Fruit fly (Drosophila melanogaster) S2 (cell line): Measurements from ENCODE around the gene Spn31A.

Experiments
- CG8478 ChIP-seq: fragments of >200 bp; optimal IDR thresholded peaks from 2 replicates; lab custom pipeline; 2018
- CTCF ChIP-seq, 2 experiments: fragments of >200 bp; optimal IDR thresholded peaks; 2 replicates each; lab custom pipeline; 2018

DNA sequence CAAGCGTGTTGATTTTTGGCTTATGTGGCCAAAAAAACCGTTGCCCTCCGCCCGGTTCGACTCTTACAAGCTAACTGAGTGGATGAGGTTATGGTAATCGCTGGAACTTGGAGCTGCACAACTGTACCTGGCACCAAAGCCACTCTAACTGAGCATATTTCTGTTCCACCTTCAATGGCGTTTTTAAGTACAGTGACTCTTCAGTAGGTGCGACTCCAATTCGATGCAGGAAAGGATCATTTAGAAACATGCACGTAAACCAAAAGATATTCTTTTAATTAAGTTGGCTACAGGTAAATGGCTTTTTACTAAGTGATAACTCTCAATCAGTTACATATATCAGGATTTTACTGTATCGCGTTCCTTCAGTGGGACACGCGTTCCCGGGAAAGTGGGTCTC lies 31.7 kb downstream of the Spn31A start, which contains the start of gene CG13133:
- TF ChIP-seq CG8478 (lab: Kevin White, UChicago) (no peak), CTCF (optimal IDR thresholded peaks at IDR 0.05; lab: Kevin White, UChicago) (no peak)
